Worm (Caenorhabditis elegans): Measurements from ENCODE around the gene M02B7.7.

M02B7.7 gene

DNA sequence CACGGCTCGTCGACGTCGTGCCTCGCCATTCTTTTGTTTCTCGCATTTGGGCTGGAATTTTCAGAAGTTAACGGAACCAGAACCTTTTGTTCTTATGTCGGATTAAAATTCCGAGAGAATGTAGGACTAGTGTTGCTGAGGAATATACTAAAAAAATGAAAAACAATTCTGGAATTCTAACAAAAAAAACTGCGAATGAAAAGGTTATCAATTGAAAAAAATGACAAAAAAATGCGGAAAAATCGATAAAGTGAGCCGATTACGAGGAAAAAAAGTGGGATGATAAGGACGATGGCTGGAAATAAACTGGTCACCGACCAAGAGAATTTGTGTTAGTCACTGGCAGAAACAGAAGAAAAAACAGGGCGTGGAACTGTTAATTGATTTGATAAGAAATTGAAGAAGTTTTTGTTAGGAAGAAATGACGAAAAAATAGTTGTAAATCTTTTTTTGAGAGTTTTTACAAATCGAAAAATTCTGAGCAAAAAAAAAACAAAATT, 12.3 kb upstream of the M02B7.7 start, which contains the start of gene bris-1:
Gene bris-1, minus strand, starts transcription at position 51 of the 500 bp plus-strand sequence.
- TF ChIP-seq ceh-28 (tag; optimal IDR thresholded peaks at IDR 0.05) (peak; percentile 2), elt-1 (tag; optimal IDR thresholded peaks at IDR 0.05) (no peak), elt-2 (tag; optimal IDR thresholded peaks at IDR 0.05) (peak; percentile 81), pqm-1 (tag; optimal IDR thresholded peaks at IDR 0.05) (peak; percentile 8), nhr-25 (tag; optimal IDR thresholded peaks at IDR 0.05) (no peak), fkh-10 (GFP tag; optimal IDR thresholded peaks at IDR 0.05) (no peak), pha-4 (tag; optimal IDR thresholded peaks at IDR 0.05) (no peak)

- no peak for TF ChIP-seq nhr-23 (tag; optimal IDR thresholded peaks at IDR 0.05)
Observed at ce11 chrIV:3817253-3817652, 10.3 kb upstream of the M02B7.7 start.

- no peak for TF ChIP-seq ama-1 (optimal IDR thresholded peaks at IDR 0.05)
- no peak for TF ChIP-seq eor-1 (tag; optimal IDR thresholded peaks at IDR 0.05)
- TF ChIP-seq nfya-1 (tag; optimal IDR thresholded peaks at IDR 0.05; ENCODE audit: insufficient read depth) = no peak
- no peak for TF ChIP-seq jun-1 (tag; optimal IDR thresholded peaks at IDR 0.05)
- TF ChIP-seq elt-2 (tag; optimal IDR thresholded peaks at IDR 0.05) = no peak
- TF ChIP-seq daf-12 (tag; optimal IDR thresholded peaks at IDR 0.05) = no peak
- TF ChIP-seq ceh-82 (tag; optimal IDR thresholded peaks at IDR 0.05) = no peak
- no peak for TF ChIP-seq zag-1 (tag; optimal IDR thresholded peaks at IDR 0.05)
- no peak for TF ChIP-seq nhr-23 (tag; optimal IDR thresholded peaks at IDR 0.05)
- TF ChIP-seq fkh-2 (tag; optimal IDR thresholded peaks at IDR 0.05) = no peak
Observed at ce11 chrIV:3815259-3815644, 8.3 kb upstream of the M02B7.7 start.

DNA sequence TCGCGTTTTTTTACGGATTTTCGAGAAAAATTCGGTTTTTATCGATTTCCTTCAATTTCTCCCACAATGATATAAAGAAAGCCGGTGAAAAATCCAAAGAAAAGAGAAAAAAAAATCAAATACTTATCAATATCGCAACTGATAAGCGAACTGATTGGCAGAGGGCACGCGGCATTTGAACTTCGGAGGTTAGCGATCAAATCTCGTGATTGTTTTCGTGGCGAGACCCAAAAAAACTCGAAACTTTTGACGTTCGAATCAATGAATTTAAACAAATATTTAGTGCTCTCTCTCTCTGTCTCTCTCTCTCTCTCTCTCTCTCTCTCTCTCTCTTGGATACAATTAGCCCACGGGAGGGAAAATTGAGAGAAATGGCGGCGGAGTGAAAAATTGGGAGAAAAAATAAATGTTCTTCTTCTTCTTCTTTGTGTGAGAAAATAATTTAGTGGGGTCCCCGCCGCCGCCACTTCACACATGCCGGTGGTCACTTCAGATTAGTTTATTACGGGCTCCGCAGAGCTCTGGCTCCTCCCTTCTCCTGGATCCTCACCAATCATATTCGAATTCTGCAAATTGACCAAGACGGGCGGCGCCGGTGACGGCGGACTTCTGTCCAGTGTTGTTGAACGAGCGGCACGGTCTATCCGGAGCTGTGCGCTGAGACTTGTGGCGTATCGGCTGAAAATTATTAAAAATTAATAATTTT, 7.7 kb upstream of the M02B7.7 start:
- TF ChIP-seq pha-4 (tag; optimal IDR thresholded peaks at IDR 0.05) (peak; percentile 57), lin-15B (tag; optimal IDR thresholded peaks at IDR 0.05) (peak; percentile 12), R02D3.7 (tag; optimal IDR thresholded peaks at IDR 0.05) (no peak), elt-2 (tag; optimal IDR thresholded peaks at IDR 0.05) (peak; percentile 82)

- TF ChIP-seq nhr-23 (tag; optimal IDR thresholded peaks at IDR 0.05) (no peak), hmg-11 (tag; optimal IDR thresholded peaks at IDR 0.05) (no peak), eor-1 (tag; optimal IDR thresholded peaks at IDR 0.05) (no peak), skn-1 (tag; optimal IDR thresholded peaks at IDR 0.05) (no peak), aly-2 (tag; optimal IDR thresholded peaks at IDR 0.05) (no peak), nhr-67 (tag; optimal IDR thresholded peaks at IDR 0.05) (no peak), egl-27 (tag; optimal IDR thresholded peaks at IDR 0.05) (no peak), unc-39 (tag; optimal IDR thresholded peaks at IDR 0.05) (no peak), nhr-43 (tag; optimal IDR thresholded peaks at IDR 0.05; ENCODE audit: poor library complexity, severe bottlenecking) (no peak)
Observed at ce11 chrIV:3812812-3813211, 5.8 kb upstream of the M02B7.7 start.

ce11 chrIV:3807545-3807944, 553 bp upstream of the M02B7.7 start:
- TF ChIP-seq pha-4 (tag; optimal IDR thresholded peaks at IDR 0.05) (no peak), nhr-237 (tag; optimal IDR thresholded peaks at IDR 0.05) (no peak), ceh-82 (tag; optimal IDR thresholded peaks at IDR 0.05) (no peak), nhr-23 (tag; optimal IDR thresholded peaks at IDR 0.05) (no peak), hmg-11 (tag; optimal IDR thresholded peaks at IDR 0.05) (no peak), R02D3.7 (tag; optimal IDR thresholded peaks at IDR 0.05) (peak; percentile 43), nhr-12 (tag; optimal IDR thresholded peaks at IDR 0.05) (no peak), fos-1 (tag; optimal IDR thresholded peaks at IDR 0.05) (no peak)

ce11 chrIV:3805219-3805618, 1.8 kb downstream of the M02B7.7 start, which contains the start of gene fbxc-47:
fbxc-47 (plus strand) TSS chrIV:3805519.
- no peak for TF ChIP-seq nhr-11 (tag; optimal IDR thresholded peaks at IDR 0.05)
- TF ChIP-seq jun-1 (tag; optimal IDR thresholded peaks at IDR 0.05) = no peak
- TF ChIP-seq nhr-77 (tag; optimal IDR thresholded peaks at IDR 0.05) = no peak
- no peak for TF ChIP-seq ceh-9 (tag; optimal IDR thresholded peaks at IDR 0.05)
- TF ChIP-seq unc-39 (tag; optimal IDR thresholded peaks at IDR 0.05) = no peak
- TF ChIP-seq egl-27 (tag; optimal IDR thresholded peaks at IDR 0.05) = no peak
- no peak for TF ChIP-seq nhr-237 (tag; optimal IDR thresholded peaks at IDR 0.05)
- no peak for TF ChIP-seq nhr-25 (tag; optimal IDR thresholded peaks at IDR 0.05)
- TF ChIP-seq mdl-1 (tag; optimal IDR thresholded peaks at IDR 0.05) = no peak
- TF ChIP-seq nhr-43 (tag; optimal IDR thresholded peaks at IDR 0.05; ENCODE audit: poor library complexity, severe bottlenecking) = no peak
- TF ChIP-seq pha-4 (tag; optimal IDR thresholded peaks at IDR 0.05) = no peak
- no peak for TF ChIP-seq nhr-23 (tag; optimal IDR thresholded peaks at IDR 0.05)
- no peak for TF ChIP-seq lsy-12 (tag; optimal IDR thresholded peaks at IDR 0.05)
- no peak for TF ChIP-seq egl-5 (tag; optimal IDR thresholded peaks at IDR 0.05)
- no peak for TF ChIP-seq ceh-16 (tag; optimal IDR thresholded peaks at IDR 0.05)
- TF ChIP-seq aly-2 (tag; optimal IDR thresholded peaks at IDR 0.05) = no peak
- TF ChIP-seq nhr-67 (tag; optimal IDR thresholded peaks at IDR 0.05) = no peak
- TF ChIP-seq snpc-4 (tag; optimal IDR thresholded peaks at IDR 0.05) = no peak
- no peak for TF ChIP-seq tbx-2 (tag; optimal IDR thresholded peaks at IDR 0.05)
- no peak for TF ChIP-seq ceh-28 (tag; optimal IDR thresholded peaks at IDR 0.05)

Measured in whole organism, L3 larva.